Worm (Caenorhabditis elegans) whole organism, L1 larva: ENCODE data around the gene T26C5.3.
A peak's percentile ranks its signal among the peaks of the same experiment; 100 is the strongest.

ENCODE experiments used
- C04F5.9 ChIP-seq: sonication (generic microtip); optimal IDR thresholded peaks from 2 replicates; lab custom pipeline; 2016; ENCODE audit warnings: missing genetic modification characterization, missing compliant biosample characterization
- C34B4.2 ChIP-seq: sonication (generic microtip); optimal IDR thresholded peaks from 2 replicates; lab custom pipeline; 2017; ENCODE audit warnings: mild to moderate bottlenecking, missing genetic modification characterization, missing compliant biosample characterization
- F16B12.6 ChIP-seq: fragments of 150-350 bp; optimal IDR thresholded peaks from 2 replicates; lab custom pipeline; 2014; ENCODE audit warnings: missing biosample characterization, missing genetic modification characterization
- ama-1 ChIP-seq: fragments of 150-350 bp; optimal IDR thresholded peaks from 2 replicates; lab custom pipeline; 2014
- blmp-1 ChIP-seq: fragments of 150-350 bp; optimal IDR thresholded peaks from 2 replicates; lab custom pipeline; 2014; ENCODE audit warnings: missing biosample characterization, missing genetic modification characterization
- ceh-8 ChIP-seq: fragments of 200-800 bp; sonication (Bioruptor generic); optimal IDR thresholded peaks from 2 replicates; lab custom pipeline; 2018; ENCODE audit warnings: mild to moderate bottlenecking, missing genetic modification characterization, moderate library complexity, missing compliant biosample characterization
- ceh-90 ChIP-seq: sonication (generic microtip); optimal IDR thresholded peaks from 2 replicates; lab custom pipeline; 2016; ENCODE audit warnings: missing genetic modification characterization, missing compliant biosample characterization
- dsc-1 ChIP-seq: sonication (generic microtip); optimal IDR thresholded peaks from 2 replicates; lab custom pipeline; 2016; ENCODE audit warnings: mild to moderate bottlenecking, missing genetic modification characterization, missing compliant biosample characterization
- efl-1 ChIP-seq, 4 experiments: fragments of 150-350 bp; optimal IDR thresholded peaks in 3 of 4; peaks in 1 of 4; 1 replicate in 1 of 4; 2 replicates in 3 of 4; lab custom pipeline; 2014; ENCODE audit warnings: missing biosample characterization in 2 of 4, missing genetic modification characterization in 2 of 4, missing genetic modification reagents in 2 of 4
- egl-13 ChIP-seq: sonication (generic microtip); optimal IDR thresholded peaks from 2 replicates; lab custom pipeline; 2016; ENCODE audit warnings: missing genotype, missing genetic modification reagents, missing genetic modification characterization, missing compliant biosample characterization
- elt-3 ChIP-seq, 6 experiments: fragments of 150-350 bp in 1 of 6; sonication (generic microtip); optimal IDR thresholded peaks; 2 replicates each; lab custom pipeline; 2017 to 2018; ENCODE audit warnings: missing biosample characterization in 6 of 6, missing genetic modification characterization in 6 of 6, inconsistent platforms in 1 of 6
- fkh-4 ChIP-seq: sonication (generic microtip); optimal IDR thresholded peaks from 2 replicates; lab custom pipeline; 2016; ENCODE audit warnings: missing compliant biosample characterization, missing genetic modification characterization, borderline replicate concordance
- fos-1 ChIP-seq: fragments of 150-350 bp; optimal IDR thresholded peaks from 2 replicates; lab custom pipeline; 2014; ENCODE audit warnings: missing biosample characterization, missing genetic modification characterization
- hpl-2 ChIP-seq: fragments of 150-350 bp; optimal IDR thresholded peaks from 2 replicates; lab custom pipeline; 2014; ENCODE audit warnings: missing biosample characterization, missing genetic modification reagents, missing genetic modification characterization
- irx-1 ChIP-seq: sonication (generic microtip); optimal IDR thresholded peaks from 2 replicates; lab custom pipeline; 2016; ENCODE audit warnings: missing genetic modification characterization, missing compliant biosample characterization
- lin-14 ChIP-seq: fragments of 200-800 bp; sonication (Bioruptor generic); optimal IDR thresholded peaks from 2 replicates; lab custom pipeline; 2018; ENCODE audit warnings: mild to moderate bottlenecking, missing genetic modification characterization, moderate library complexity, missing compliant biosample characterization
- lin-35 ChIP-seq, 2 experiments: fragments of 150-350 bp; optimal IDR thresholded peaks; 2 replicates each; lab custom pipeline; 2014; ENCODE audit warnings: missing biosample characterization in 2 of 2, missing genetic modification characterization in 2 of 2, missing genetic modification reagents in 2 of 2
- lin-39 ChIP-seq: fragments of 150-350 bp; optimal IDR thresholded peaks from 2 replicates; lab custom pipeline; 2014; ENCODE audit warnings: missing biosample characterization, missing genetic modification reagents, missing genetic modification characterization
- lsy-2 ChIP-seq, 2 experiments: fragments of 150-350 bp; optimal IDR thresholded peaks; 2 replicates each; lab custom pipeline; 2014; ENCODE audit warnings: missing biosample characterization in 2 of 2, missing genetic modification characterization in 2 of 2
- mdl-1 ChIP-seq, 2 experiments: fragments of 150-350 bp; optimal IDR thresholded peaks; 2 replicates each; lab custom pipeline; 2014 to 2017; ENCODE audit warnings: missing biosample characterization in 2 of 2, missing genetic modification characterization in 2 of 2, inconsistent platforms in 1 of 2
- mep-1 ChIP-seq: fragments of 150-350 bp; optimal IDR thresholded peaks from 2 replicates; lab custom pipeline; 2014; ENCODE audit warnings: missing biosample characterization, missing genetic modification characterization
- nhr-11 ChIP-seq: fragments of 150-350 bp; optimal IDR thresholded peaks from 2 replicates; lab custom pipeline; 2014; ENCODE audit warnings: missing biosample characterization, missing genetic modification characterization
- nhr-12 ChIP-seq: sonication (generic microtip); optimal IDR thresholded peaks from 2 replicates; lab custom pipeline; 2017; ENCODE audit warnings: missing biosample characterization, missing genetic modification characterization
- nhr-19 ChIP-seq: fragments of 200-800 bp; sonication (Bioruptor generic); conservative IDR thresholded peaks from 2 replicates; pipeline ENCODE4 v1.3.6; 2022; ENCODE audit warnings: missing genetic modification characterization, missing compliant biosample characterization
- nhr-20 ChIP-seq: sonication (generic microtip); optimal IDR thresholded peaks from 2 replicates; lab custom pipeline; 2016; ENCODE audit warnings: mild to moderate bottlenecking, missing genetic modification characterization, missing compliant biosample characterization
- nhr-47 ChIP-seq: sonication (generic microtip); optimal IDR thresholded peaks from 2 replicates; lab custom pipeline; 2016; ENCODE audit warnings: mild to moderate bottlenecking, missing genetic modification characterization, moderate library complexity, missing compliant biosample characterization
- nhr-71 ChIP-seq: sonication (generic microtip); optimal IDR thresholded peaks from 2 replicates; lab custom pipeline; 2016; ENCODE audit warnings: mild to moderate bottlenecking, missing genetic modification characterization, moderate library complexity, missing compliant biosample characterization
- nhr-76 ChIP-seq: sonication (generic microtip); optimal IDR thresholded peaks from 2 replicates; lab custom pipeline; 2017; ENCODE audit warnings: missing biosample characterization, missing genetic modification characterization
- nhr-77 ChIP-seq: fragments of 150-350 bp; optimal IDR thresholded peaks from 2 replicates; lab custom pipeline; 2014; ENCODE audit warnings: missing biosample characterization, missing genetic modification characterization
- nhr-85 ChIP-seq: sonication (generic microtip); peaks from one replicate; lab custom pipeline; 2016; ENCODE audit warnings: missing genetic modification characterization, inconsistent platforms, missing compliant biosample characterization
- pag-3 ChIP-seq: sonication (generic microtip); optimal IDR thresholded peaks from 2 replicates; lab custom pipeline; 2017; ENCODE audit warnings: missing genetic modification characterization, mild to moderate bottlenecking, missing compliant biosample characterization, antibody characterized with exemption, borderline replicate concordance; ENCODE audit not compliant: insufficient read depth
- rnt-1 ChIP-seq: sonication (generic microtip); optimal IDR thresholded peaks from 2 replicates; lab custom pipeline; 2016; ENCODE audit warnings: mild to moderate bottlenecking, missing genetic modification characterization, moderate library complexity, missing compliant biosample characterization
- skn-1 ChIP-seq: fragments of 150-350 bp; optimal IDR thresholded peaks from 2 replicates; lab custom pipeline; 2014; ENCODE audit warnings: missing biosample characterization, missing genetic modification characterization
- snu-23 ChIP-seq: sonication (generic microtip); optimal IDR thresholded peaks from 2 replicates; lab custom pipeline; 2016; ENCODE audit warnings: missing genetic modification characterization, missing compliant biosample characterization
- swsn-7 ChIP-seq: sonication (generic microtip); optimal IDR thresholded peaks from 2 replicates; lab custom pipeline; 2016; ENCODE audit warnings: missing genetic modification characterization, missing compliant biosample characterization
- tbx-2 ChIP-seq: sonication (generic microtip); optimal IDR thresholded peaks from 2 replicates; lab custom pipeline; 2016; ENCODE audit warnings: missing genetic modification characterization, missing compliant biosample characterization
- unc-130 ChIP-seq: fragments of 150-350 bp; optimal IDR thresholded peaks from 2 replicates; lab custom pipeline; 2017; ENCODE audit warnings: missing biosample characterization, missing genetic modification characterization, inconsistent platforms
- unc-30 ChIP-seq: sonication (generic microtip); optimal IDR thresholded peaks from 2 replicates; lab custom pipeline; 2017; ENCODE audit warnings: missing biosample characterization, missing genetic modification characterization
- unc-62 ChIP-seq: fragments of 150-350 bp; optimal IDR thresholded peaks from 2 replicates; lab custom pipeline; 2014; ENCODE audit warnings: missing biosample characterization, missing genetic modification reagents, missing genetic modification characterization
- unc-98 ChIP-seq: fragments of 200-800 bp; sonication (Bioruptor generic); IDR thresholded peaks from 2 replicates; pipeline ENCODE4 v1.3.6; 2022; ENCODE audit warnings: missing genetic modification characterization, missing compliant biosample characterization
- xbp-1 ChIP-seq: sonication (generic microtip); optimal IDR thresholded peaks from 2 replicates; lab custom pipeline; 2016; ENCODE audit warnings: missing genetic modification characterization, missing compliant biosample characterization
- ztf-11 ChIP-seq, 2 experiments: sonication (generic microtip); optimal IDR thresholded peaks; 2 replicates each; lab custom pipeline; 2016 to 2017; ENCODE audit warnings: missing genetic modification characterization in 2 of 2, missing biosample characterization in 1 of 2, missing compliant biosample characterization in 1 of 2

T26C5.3 gene

ce11 chrII:9260026-9260425 lies 23.6 kb downstream of the T26C5.3 start (continued):
- TF ChIP-seq fkh-4 (tag; lab: Kevin White, UChicago) (no peak), ceh-90 (tag; lab: Kevin White, UChicago) (no peak), nhr-11 (tag; lab: Kevin White, UChicago) (no peak), ceh-8 (GFP tag; lab: Kevin White, UChicago) (no peak), ztf-11 (tag; optimal IDR thresholded peaks at IDR 0.05; lab: Kevin White, UChicago) (no peak), lin-35 (GFP tag; optimal IDR thresholded peaks at IDR 0.05; lab: Kevin White, UChicago) (peak in 1 of 2 experiments; percentile 2), unc-62 (no peak), nhr-77 (no peak), mdl-1 (tag; optimal IDR thresholded peaks at IDR 0.05; lab: Kevin White, UChicago) (no peak)

ce11 chrII:9261403-9261802 lies 25.0 kb downstream of the T26C5.3 start:
- TF ChIP-seq dsc-1 (tag; lab: Kevin White, UChicago) (peak; percentile 8), skn-1 (tag; lab: Kevin White, UChicago) (no peak)

- TF ChIP-seq unc-98 (GFP tag; lab: Robert Waterston, UW) (no peak), nhr-71 (tag; lab: Kevin White, UChicago) (peak; percentile 86), unc-30 (tag; lab: Kevin White, UChicago) (no peak), ceh-90 (tag; lab: Kevin White, UChicago) (no peak), unc-130 (tag; lab: Kevin White, UChicago) (peak; percentile 45), ztf-11 (tag; optimal IDR thresholded peaks at IDR 0.05; lab: Kevin White, UChicago) (peak in 1 of 2 experiments; percentile 26), F16B12.6 (tag; lab: Kevin White, UChicago) (no peak), elt-3 (tag; optimal IDR thresholded peaks at IDR 0.05; lab: Kevin White, UChicago) (no peak), snu-23 (GFP tag; lab: Kevin White, UChicago) (peak; percentile 72), mep-1 (peak; percentile 53), efl-1 (optimal IDR thresholded peaks at IDR 0.05; lab: Kevin White, UChicago) (peak in 1 of 2 experiments; percentile 26), efl-1 (GFP tag; optimal IDR thresholded peaks at IDR 0.05 in 1 of 2; lab: Kevin White, UChicago) (no peak), fkh-4 (tag; lab: Kevin White, UChicago) (no peak), swsn-7 (peak; percentile 35), lin-39 (tag; lab: Kevin White, UChicago) (peak; percentile 41), ama-1 (lab: Kevin White, UChicago) (no peak), rnt-1 (tag; lab: Kevin White, UChicago) (peak; percentile 73), lsy-2 (tag; optimal IDR thresholded peaks at IDR 0.05; lab: Kevin White, UChicago) (peak; percentile 22 to 56), egl-13 (tag; lab: Kevin White, UChicago) (peak; percentile 22), skn-1 (tag; lab: Kevin White, UChicago) (peak; percentile 9), nhr-85 (tag; lab: Kevin White, UChicago) (peak; percentile 88), C34B4.2 (no peak), hpl-2 (no peak), nhr-76 (tag; lab: Kevin White, UChicago) (no peak), dsc-1 (tag; lab: Kevin White, UChicago) (peak; percentile 21), tbx-2 (tag; lab: Kevin White, UChicago) (peak; percentile 39), nhr-12 (tag; lab: Kevin White, UChicago) (no peak), C04F5.9 (tag; lab: Kevin White, UChicago) (peak; percentile 15), irx-1 (peak; percentile 40), fos-1 (tag; lab: Kevin White, UChicago) (peak; percentile 47), nhr-47 (tag; lab: Kevin White, UChicago) (peak; percentile 30), pag-3 (tag; lab: Kevin White, UChicago) (peak; percentile 84), blmp-1 (tag; lab: Kevin White, UChicago) (peak; percentile 94), xbp-1 (tag; lab: Kevin White, UChicago) (peak; percentile 36), nhr-19 (peak; percentile 67), lin-14 (GFP tag; lab: Kevin White, UChicago) (peak; percentile 90), nhr-20 (tag; lab: Kevin White, UChicago) (peak; percentile 74)
- TF ChIP-seq, all 84 proteins: peak for 25
Measured at ce11 chrII:9261931-9262562, 25.7 kb downstream of the T26C5.3 start, which contains the start of gene aqp-2. Gene aqp-2 (minus strand): TSS chrII:9261981.
